Worm (Caenorhabditis elegans) whole organism, late embryonic: Measurements from ENCODE around the gene sre-34.

Experiments used
- hlh-13 ChIP-seq: fragments of 200-800 bp; sonication (Bioruptor generic); optimal IDR thresholded peaks from 2 replicates; lab custom pipeline; 2018; ENCODE audit warnings: mild to moderate bottlenecking, missing genetic modification characterization, missing compliant biosample characterization
- hlh-15 ChIP-seq: sonication (generic microtip); optimal IDR thresholded peaks from 2 replicates; lab custom pipeline; 2016; ENCODE audit warnings: missing genetic modification characterization, missing compliant biosample characterization
- pha-4 ChIP-seq: fragments of 150-350 bp; optimal IDR thresholded peaks from 2 replicates; lab custom pipeline; 2018; ENCODE audit warnings: missing biosample characterization, missing genetic modification reagents, missing genetic modification characterization
- pqm-1 ChIP-seq: sonication (generic microtip); optimal IDR thresholded peaks from 2 replicates; lab custom pipeline; 2016; ENCODE audit warnings: missing genetic modification characterization, missing compliant biosample characterization
- unc-55 ChIP-seq: sonication (generic microtip); optimal IDR thresholded peaks from 2 replicates; lab custom pipeline; 2017; ENCODE audit warnings: missing biosample characterization, missing genetic modification reagents, missing genetic modification characterization

DNA sequence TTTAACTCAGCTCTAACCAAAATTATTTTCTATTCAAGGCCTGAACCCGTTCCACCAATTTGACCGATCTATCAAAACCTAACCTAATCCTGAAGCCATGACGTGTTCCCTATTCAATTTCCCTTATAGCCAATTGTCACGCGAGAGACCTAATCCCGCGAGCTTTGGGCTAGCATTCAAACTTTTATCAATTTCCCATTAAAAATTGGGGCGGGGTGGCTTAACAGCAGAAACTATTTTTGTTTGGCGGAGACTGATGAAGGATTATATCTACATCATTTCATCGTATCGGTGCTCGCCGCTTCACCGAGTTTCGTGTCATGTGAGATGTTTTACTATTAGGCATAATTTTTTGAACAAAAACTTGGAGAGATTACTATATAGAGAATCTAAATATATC, 38.9 kb downstream of the sre-34 start:
- TF ChIP-seq hlh-13 (GFP tag; lab: Kevin White, UChicago): no peak
- no peak for TF ChIP-seq hlh-15
- no peak for TF ChIP-seq pqm-1 (tag; lab: Kevin White, UChicago)
- TF ChIP-seq pha-4 (tag; lab: Kevin White, UChicago): no peak
- TF ChIP-seq unc-55: no peak
